Worm (Caenorhabditis elegans): ENCODE results near the gene swan-2.

swan-2 gene

DNA sequence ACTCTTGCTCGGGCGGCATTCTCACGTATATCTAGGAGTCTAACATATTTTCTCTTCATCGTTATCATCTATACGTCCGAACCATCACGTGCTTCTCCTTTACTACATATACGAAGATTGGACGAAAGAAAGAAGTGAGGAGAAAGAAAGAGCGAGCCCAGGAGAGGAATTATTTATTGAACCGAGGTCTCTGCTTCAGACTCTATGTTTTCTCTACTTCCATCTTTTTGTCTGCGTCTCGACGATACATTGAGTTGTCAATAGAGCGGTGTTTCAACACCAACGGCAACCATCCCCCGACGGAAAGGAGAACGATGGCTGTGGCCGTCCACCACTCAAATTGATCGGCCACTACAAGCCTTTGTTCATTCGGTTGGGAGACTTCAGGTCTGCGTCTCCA is 14.7 kb downstream of the swan-2 start (continued):
- TF ChIP-seq ceh-19 (GFP tag; optimal IDR thresholded peaks at IDR 0.05) (peak; percentile 31), pat-9 (tag; optimal IDR thresholded peaks at IDR 0.05) (peak; percentile 33), hlh-30 (tag; optimal IDR thresholded peaks at IDR 0.05; ENCODE audit: insufficient read depth) (peak; percentile 71), ceh-45 (GFP tag; IDR thresholded peaks at IDR 0.05) (no peak), unc-42 (tag; optimal IDR thresholded peaks at IDR 0.05) (peak; percentile 40), pag-3 (tag; optimal IDR thresholded peaks at IDR 0.05; ENCODE audit: borderline replicate concordance) (no peak), T23F11.4 (GFP tag; optimal IDR thresholded peaks at IDR 0.05) (peak; percentile 14), lin-11 (tag; optimal IDR thresholded peaks at IDR 0.05) (no peak), ceh-2 (tag; optimal IDR thresholded peaks at IDR 0.05) (peak; percentile 51), ceh-31 (tag; optimal IDR thresholded peaks at IDR 0.05) (peak; percentile 92), mec-3 (tag; optimal IDR thresholded peaks at IDR 0.05; ENCODE audit: borderline replicate concordance) (no peak), odd-2 (tag; optimal IDR thresholded peaks at IDR 0.05) (no peak), K02D7.2 (tag; optimal IDR thresholded peaks at IDR 0.05) (no peak), dmd-4 (tag; optimal IDR thresholded peaks at IDR 0.05; ENCODE audit: borderline replicate concordance) (peak; percentile 83), sox-2 (GFP tag; IDR thresholded peaks at IDR 0.05) (peak; percentile 36), ceh-9 (tag; optimal IDR thresholded peaks at IDR 0.05) (no peak), rnt-1 (tag; optimal IDR thresholded peaks at IDR 0.05) (peak; percentile 76), fax-1 (tag; optimal IDR thresholded peaks at IDR 0.05) (peak; percentile 42), gmeb-2 (tag; optimal IDR thresholded peaks at IDR 0.05) (no peak), C08G9.2 (tag; optimal IDR thresholded peaks at IDR 0.05) (peak; percentile 18), hlh-8 (tag; optimal IDR thresholded peaks at IDR 0.05) (peak; percentile 47), pros-1 (tag; optimal IDR thresholded peaks at IDR 0.05) (no peak), ceh-48 (tag; optimal IDR thresholded peaks at IDR 0.05) (peak; percentile 70), ceh-34 (tag; optimal IDR thresholded peaks at IDR 0.05) (peak; percentile 86), tbx-7 (tag; optimal IDR thresholded peaks at IDR 0.05) (no peak), zip-5 (tag; optimal IDR thresholded peaks at IDR 0.05) (no peak), Y22D7AL.16 (tag; optimal IDR thresholded peaks at IDR 0.05) (peak; percentile 27), K09A11.1 (tag; optimal IDR thresholded peaks at IDR 0.05; ENCODE audit: insufficient read depth) (peak; percentile 35), unc-3 (GFP tag; conservative IDR thresholded peaks at IDR 0.05) (0 out of 2 replicates have a peak, but pooled peaks have one; percentile 34), unc-3 (tag; optimal IDR thresholded peaks at IDR 0.05) (no peak)

ce11 chrV:13787948-13788681 is 16.0 kb downstream of the swan-2 start:
- no peak for TF ChIP-seq K02D7.2 (tag; optimal IDR thresholded peaks at IDR 0.05)
- TF ChIP-seq pha-4 (tag; optimal IDR thresholded peaks at IDR 0.05) = no peak
- no peak for TF ChIP-seq ceh-14 (tag; optimal IDR thresholded peaks at IDR 0.05)
- TF ChIP-seq ceh-45 (GFP tag; IDR thresholded peaks at IDR 0.05) = no peak
- no peak for TF ChIP-seq ceh-34 (tag; optimal IDR thresholded peaks at IDR 0.05)
- no peak for TF ChIP-seq unc-55 (GFP tag; optimal IDR thresholded peaks at IDR 0.05)
- no peak for TF ChIP-seq pqm-1 (tag; optimal IDR thresholded peaks at IDR 0.05)
- no peak for TF ChIP-seq ceh-19 (GFP tag; optimal IDR thresholded peaks at IDR 0.05)
- TF ChIP-seq lim-6 (tag; optimal IDR thresholded peaks at IDR 0.05) = no peak

- TF ChIP-seq elt-2 (tag; optimal IDR thresholded peaks at IDR 0.05) = peak; percentile 12
- TF ChIP-seq fax-1 (tag; optimal IDR thresholded peaks at IDR 0.05) = no peak
- peak; percentile 60 for TF ChIP-seq nfya-1 (tag; optimal IDR thresholded peaks at IDR 0.05)
- TF ChIP-seq ceh-6 (GFP tag; optimal IDR thresholded peaks at IDR 0.05) = no peak
- peak; percentile 14 for TF ChIP-seq ets-4 (tag; optimal IDR thresholded peaks at IDR 0.05)
- no peak for TF ChIP-seq hlh-13 (GFP tag; optimal IDR thresholded peaks at IDR 0.05)
- TF ChIP-seq ceh-31 (tag; optimal IDR thresholded peaks at IDR 0.05) = peak; percentile 14
- TF ChIP-seq K02D7.2 (tag; optimal IDR thresholded peaks at IDR 0.05) = no peak
- peak; percentile 14 for TF ChIP-seq tbx-2 (tag; optimal IDR thresholded peaks at IDR 0.05)
- TF ChIP-seq sox-2 (GFP tag; IDR thresholded peaks at IDR 0.05) = no peak
- TF ChIP-seq nhr-11 (tag; optimal IDR thresholded peaks at IDR 0.05) = no peak
- TF ChIP-seq madf-2 (tag; optimal IDR thresholded peaks at IDR 0.05) = no peak
- TF ChIP-seq zip-5 (tag; optimal IDR thresholded peaks at IDR 0.05) = no peak
- no peak for TF ChIP-seq tbx-7 (tag; optimal IDR thresholded peaks at IDR 0.05)
These were observed 16.7 kb downstream of the swan-2 start, which contains the start of the genes F53C11.4 and F53C11.5 for ce11 chrV:13787225-13787898. Gene F53C11.4 (minus strand): TSS chrV:13787352. Gene F53C11.5 (plus strand): TSS chrV:13787549.
